Worm (Caenorhabditis elegans): ENCODE data around the gene Y13C8A.1.

ce11 chrX:16893767-16894166 lies 10.2 kb downstream of the Y13C8A.1 start:
- TF ChIP-seq T22C8.4 (GFP tag; IDR thresholded peaks at IDR 0.05) = no peak
- no peak for TF ChIP-seq med-1 (GFP tag; optimal IDR thresholded peaks at IDR 0.05; ENCODE audit: insufficient read depth)
- TF ChIP-seq ztf-23 (GFP tag; IDR thresholded peaks at IDR 0.05) = no peak
